Worm (Caenorhabditis elegans) whole organism, L2 larva: ENCODE data around the gene ift-74.

Experiments used
- C34F6.9 ChIP-seq: fragments of 150-350 bp; optimal IDR thresholded peaks from 2 replicates; lab custom pipeline; 2014; ENCODE audit warnings: missing biosample characterization, missing genetic modification characterization
- R02D3.7 ChIP-seq: fragments of 150-350 bp; optimal IDR thresholded peaks from 2 replicates; lab custom pipeline; 2014; ENCODE audit warnings: missing biosample characterization, missing genetic modification characterization
- Y55F3AM.14 ChIP-seq: fragments of 200-800 bp; sonication (Bioruptor generic); optimal IDR thresholded peaks from 2 replicates; lab custom pipeline; 2018; ENCODE audit warnings: mild to moderate bottlenecking, missing genetic modification characterization, missing compliant biosample characterization
- aly-2 ChIP-seq: fragments of 150-350 bp; optimal IDR thresholded peaks from 2 replicates; lab custom pipeline; 2014; ENCODE audit warnings: missing biosample characterization, missing genetic modification characterization
- ama-1 ChIP-seq: fragments of 150-350 bp; optimal IDR thresholded peaks from 2 replicates; lab custom pipeline; 2018; ENCODE audit warnings: inconsistent platforms
- blmp-1 ChIP-seq: sonication (generic microtip); optimal IDR thresholded peaks from 2 replicates; lab custom pipeline; 2017; ENCODE audit warnings: missing genetic modification characterization, mild to moderate bottlenecking, missing compliant biosample characterization, antibody characterized with exemption, moderate library complexity; ENCODE audit not compliant: insufficient read depth
- ceh-16 ChIP-seq: fragments of 150-350 bp; optimal IDR thresholded peaks from 2 replicates; lab custom pipeline; 2014; ENCODE audit warnings: missing biosample characterization, missing genetic modification characterization
- ceh-82 ChIP-seq: fragments of 150-350 bp; optimal IDR thresholded peaks from 2 replicates; lab custom pipeline; 2014; ENCODE audit warnings: missing biosample characterization, missing genetic modification characterization
- crh-2 ChIP-seq: sonication (generic microtip); optimal IDR thresholded peaks from 2 replicates; lab custom pipeline; 2017; ENCODE audit warnings: missing biosample characterization, missing genetic modification characterization
- dmd-4 ChIP-seq: sonication (generic microtip); optimal IDR thresholded peaks from 2 replicates; lab custom pipeline; 2017; ENCODE audit warnings: missing biosample characterization, missing genetic modification characterization
- egl-27 ChIP-seq: sonication (generic microtip); optimal IDR thresholded peaks from 3 replicates; lab custom pipeline; 2017; ENCODE audit warnings: missing biosample characterization, missing genetic modification reagents, missing genetic modification characterization
- elt-1 ChIP-seq: fragments of 150-350 bp; optimal IDR thresholded peaks from 2 replicates; lab custom pipeline; 2014; ENCODE audit warnings: missing biosample characterization, missing genetic modification characterization
- fos-1 ChIP-seq: fragments of 150-350 bp; optimal IDR thresholded peaks from 2 replicates; lab custom pipeline; 2014; ENCODE audit warnings: missing biosample characterization, missing genetic modification characterization
- lin-39 ChIP-seq: fragments of 150-350 bp; optimal IDR thresholded peaks from 2 replicates; lab custom pipeline; 2014; ENCODE audit warnings: missing biosample characterization, missing genetic modification reagents, missing genetic modification characterization
- lsy-2 ChIP-seq, 2 experiments: fragments of 150-350 bp in 1 of 2; sonication (generic microtip) in 1 of 2; optimal IDR thresholded peaks; 2 replicates each; lab custom pipeline; 2014 to 2017; ENCODE audit warnings: missing biosample characterization in 2 of 2, missing genetic modification characterization in 2 of 2
- nhr-12 ChIP-seq: fragments of 150-350 bp; optimal IDR thresholded peaks from 2 replicates; lab custom pipeline; 2014; ENCODE audit warnings: missing biosample characterization, missing genetic modification characterization
- nhr-129 ChIP-seq: fragments of 150-350 bp; optimal IDR thresholded peaks from 2 replicates; lab custom pipeline; 2014; ENCODE audit warnings: missing biosample characterization, missing genetic modification characterization
- nhr-21 ChIP-seq: fragments of 150-350 bp; optimal IDR thresholded peaks from 2 replicates; lab custom pipeline; 2014; ENCODE audit warnings: missing biosample characterization, missing genetic modification characterization
- nhr-25 ChIP-seq: fragments of 150-350 bp; sonication (generic microtip); optimal IDR thresholded peaks from 3 replicates; lab custom pipeline; 2014; ENCODE audit warnings: missing biosample characterization, missing genetic modification characterization
- nhr-77 ChIP-seq: fragments of 150-350 bp; optimal IDR thresholded peaks from 2 replicates; lab custom pipeline; 2014; ENCODE audit warnings: missing biosample characterization, missing genetic modification characterization
- peb-1 ChIP-seq: fragments of 150-350 bp; optimal IDR thresholded peaks from 2 replicates; lab custom pipeline; 2014; ENCODE audit warnings: missing biosample characterization, missing genetic modification characterization
- sem-4 ChIP-seq: fragments of 150-350 bp; optimal IDR thresholded peaks from 2 replicates; lab custom pipeline; 2014; ENCODE audit warnings: missing biosample characterization, missing genetic modification reagents, missing genetic modification characterization
- skn-1 ChIP-seq: sonication (generic microtip); optimal IDR thresholded peaks from 2 replicates; lab custom pipeline; 2017; ENCODE audit warnings: missing biosample characterization, missing genetic modification characterization
- sma-3 ChIP-seq: sonication (generic microtip); optimal IDR thresholded peaks from 2 replicates; lab custom pipeline; 2016; ENCODE audit warnings: missing genetic modification reagents, missing genetic modification characterization, missing compliant biosample characterization
- sma-9 ChIP-seq, 2 experiments: fragments of 150-350 bp in 1 of 2; sonication (generic microtip) in 1 of 2; optimal IDR thresholded peaks; 2 replicates each; lab custom pipeline; 2014 to 2016; ENCODE audit warnings: missing genetic modification characterization in 2 of 2, mild to moderate bottlenecking in 1 of 2, missing biosample characterization in 1 of 2, missing compliant biosample characterization in 1 of 2, missing genetic modification reagents in 1 of 2, moderate library complexity in 1 of 2
- snpc-4 ChIP-seq: fragments of 150-350 bp; optimal IDR thresholded peaks from 2 replicates; lab custom pipeline; 2014; ENCODE audit warnings: missing biosample characterization, missing genetic modification characterization
- unc-39 ChIP-seq: fragments of 150-350 bp; optimal IDR thresholded peaks from 2 replicates; lab custom pipeline; 2014; ENCODE audit warnings: missing biosample characterization, missing genetic modification characterization
- unc-62 ChIP-seq: fragments of 150-350 bp; optimal IDR thresholded peaks from 2 replicates; lab custom pipeline; 2014; ENCODE audit warnings: missing biosample characterization, missing genetic modification reagents, missing genetic modification characterization
- ztf-4 ChIP-seq: fragments of 150-350 bp; optimal IDR thresholded peaks from 2 replicates; lab custom pipeline; 2014; ENCODE audit warnings: missing biosample characterization, missing genetic modification characterization

The ift-74 gene

ce11 chrII:6712177-6712981, 32.6 kb downstream of the ift-74 start, which contains the start of the genes dpy-10 and T14B4.19:
Gene dpy-10, minus strand, starts transcription at chrII:6712227.
Gene T14B4.19, minus strand, starts transcription at chrII:6712931.
- no peak for TF ChIP-seq C34F6.9 (tag; lab: Kevin White, UChicago)
- TF ChIP-seq sma-3 (GFP tag; lab: Kevin White, UChicago) = peak; percentile 51
- peak; percentile 9 for TF ChIP-seq egl-27
- TF ChIP-seq nhr-21 (tag; lab: Kevin White, UChicago) = peak; percentile 92
- TF ChIP-seq sma-9 (GFP tag; optimal IDR thresholded peaks at IDR 0.05; lab: Kevin White, UChicago) = peak; percentile 84
- no peak for TF ChIP-seq sma-9 (tag; optimal IDR thresholded peaks at IDR 0.05; lab: Kevin White, UChicago)
- no peak for TF ChIP-seq unc-62 (GFP tag; lab: Kevin White, UChicago)
- no peak for TF ChIP-seq crh-2 (tag; lab: Kevin White, UChicago)
- peak in 1 of 2 experiments; percentile 63 for TF ChIP-seq lsy-2 (tag; optimal IDR thresholded peaks at IDR 0.05; lab: Kevin White, UChicago)
- peak; percentile 16 for TF ChIP-seq sem-4 (tag; lab: Kevin White, UChicago)
- no peak for TF ChIP-seq Y55F3AM.14 (GFP tag; lab: Kevin White, UChicago)
- TF ChIP-seq fos-1 (tag; lab: Kevin White, UChicago) = peak; percentile 33
- TF ChIP-seq lin-39 (tag; lab: Kevin White, UChicago) = no peak
- no peak for TF ChIP-seq peb-1 (tag; lab: Kevin White, UChicago)
- peak; percentile 42 for TF ChIP-seq elt-1 (tag; lab: Kevin White, UChicago)
- no peak for TF ChIP-seq nhr-77 (tag; lab: Kevin White, UChicago)
- peak; percentile 92 for TF ChIP-seq blmp-1 (tag; lab: Kevin White, UChicago)
- TF ChIP-seq, all 48 proteins: peak for 9

- no peak for TF ChIP-seq peb-1 (tag; lab: Kevin White, UChicago)
- TF ChIP-seq ama-1 (lab: Kevin White, UChicago) = no peak
- no peak for TF ChIP-seq unc-39 (tag; lab: Kevin White, UChicago)
- TF ChIP-seq nhr-25 = no peak
- TF ChIP-seq sma-3 (GFP tag; lab: Kevin White, UChicago) = no peak
Observed at ce11 chrII:6713003-6713402, 33.2 kb downstream of the ift-74 start.

- TF ChIP-seq blmp-1 (tag; lab: Kevin White, UChicago) (peak; percentile 67), nhr-21 (tag; lab: Kevin White, UChicago) (peak; percentile 44), sma-9 (GFP tag; optimal IDR thresholded peaks at IDR 0.05; lab: Kevin White, UChicago) (no peak), sma-9 (tag; optimal IDR thresholded peaks at IDR 0.05; lab: Kevin White, UChicago) (no peak), dmd-4 (tag; lab: Kevin White, UChicago) (no peak)
Observed at ce11 chrII:6713832-6714342, 34.1 kb downstream of the ift-74 start, which contains the start of gene dpy-2. Gene dpy-2, plus strand, starts transcription at chrII:6714292.

- TF ChIP-seq nhr-129 = no peak
- TF ChIP-seq ceh-16 = no peak
- peak; percentile 59 for TF ChIP-seq sma-9 (GFP tag; optimal IDR thresholded peaks at IDR 0.05; lab: Kevin White, UChicago)
- no peak for TF ChIP-seq sma-9 (tag; optimal IDR thresholded peaks at IDR 0.05; lab: Kevin White, UChicago)
- peak; percentile 42 for TF ChIP-seq nhr-21 (tag; lab: Kevin White, UChicago)
- no peak for TF ChIP-seq nhr-77 (tag; lab: Kevin White, UChicago)
- TF ChIP-seq ceh-82 = no peak
- TF ChIP-seq R02D3.7 (tag; lab: Kevin White, UChicago) = no peak
- no peak for TF ChIP-seq dmd-4 (tag; lab: Kevin White, UChicago)
- TF ChIP-seq nhr-12 = no peak
- TF ChIP-seq unc-39 (tag; lab: Kevin White, UChicago) = no peak
Observed at ce11 chrII:6715853-6716252, 36.0 kb downstream of the ift-74 start.

ce11 chrII:6716638-6717037, 36.8 kb downstream of the ift-74 start, which contains the start of the genes T14B4.5 and T14B4.20:
Gene T14B4.5, plus strand, starts transcription at chrII:6716863.
Gene T14B4.20, plus strand, starts transcription at chrII:6716901.
- no peak for TF ChIP-seq ztf-4 (tag; lab: Kevin White, UChicago)
- TF ChIP-seq skn-1 (tag; lab: Kevin White, UChicago) = no peak
- TF ChIP-seq nhr-12 = no peak
- TF ChIP-seq snpc-4 (tag; lab: Kevin White, UChicago) = no peak
- TF ChIP-seq dmd-4 (tag; lab: Kevin White, UChicago) = no peak
- no peak for TF ChIP-seq aly-2 (tag; lab: Kevin White, UChicago)
